Worm (Caenorhabditis elegans) whole organism, L4 larva: ENCODE measurements around the gene K02F3.12.

Experiments used
- F49E8.2 ChIP-seq: sonication (generic microtip); optimal IDR thresholded peaks from 2 replicates; lab custom pipeline; 2016; ENCODE audit warnings: missing compliant biosample characterization, mild to moderate bottlenecking, missing genetic modification characterization, borderline replicate concordance
- T20F7.1 ChIP-seq: fragments of 200-800 bp; sonication (Bioruptor generic); optimal IDR thresholded peaks from 2 replicates; lab custom pipeline; 2018; ENCODE audit warnings: mild to moderate bottlenecking, missing genetic modification characterization, missing compliant biosample characterization
- Y75B8A.6 ChIP-seq: fragments of 200-800 bp; sonication (Bioruptor generic); IDR thresholded peaks from 2 replicates; pipeline ENCODE4 v1.3.6; 2022; ENCODE audit warnings: missing genetic modification reagents, missing genetic modification characterization, missing compliant biosample characterization
- aha-1 ChIP-seq: fragments of 150-350 bp; peaks from one replicate; lab custom pipeline; 2014; ENCODE audit warnings: missing biosample characterization, missing genetic modification characterization
- attf-4 ChIP-seq: sonication (generic microtip); optimal IDR thresholded peaks from 3 replicates; lab custom pipeline; 2017; ENCODE audit warnings: missing biosample characterization, missing genetic modification characterization
- ceh-20 ChIP-seq: fragments of 200-800 bp; sonication (Bioruptor generic); IDR thresholded peaks from 2 replicates; pipeline ENCODE4 v1.3.6; 2022; ENCODE audit warnings: missing genetic modification reagents, missing genetic modification characterization, missing compliant biosample characterization
- ceh-28 ChIP-seq: fragments of 150-350 bp; optimal IDR thresholded peaks from 2 replicates; lab custom pipeline; 2014; ENCODE audit warnings: missing biosample characterization, missing genetic modification reagents, missing genetic modification characterization
- ceh-32 ChIP-seq: sonication (generic microtip); optimal IDR thresholded peaks from 2 replicates; lab custom pipeline; 2016; ENCODE audit warnings: mild to moderate bottlenecking, missing genetic modification characterization, missing compliant biosample characterization; ENCODE audit not compliant: poor library complexity
- ctbp-1 ChIP-seq: fragments of 200-800 bp; sonication (Bioruptor generic); IDR thresholded peaks from 2 replicates; pipeline ENCODE4 v1.3.6; 2022; ENCODE audit warnings: missing genetic modification reagents, missing genetic modification characterization, missing compliant biosample characterization
- daf-12 ChIP-seq: fragments of 150-350 bp; optimal IDR thresholded peaks from 2 replicates; lab custom pipeline; 2014; ENCODE audit warnings: missing biosample characterization, missing genetic modification reagents, missing genetic modification characterization
- daf-16 ChIP-seq, 3 experiments: sonication (generic microtip); optimal IDR thresholded peaks; 2 replicates each; lab custom pipeline; 2016 to 2017; ENCODE audit warnings: missing genetic modification characterization in 3 of 3, missing genetic modification reagents in 3 of 3, mild to moderate bottlenecking in 2 of 3, missing compliant biosample characterization in 2 of 3, missing biosample characterization in 1 of 3, moderate library complexity in 1 of 3
- dmd-6 ChIP-seq: fragments of 200-800 bp; sonication (Bioruptor generic); IDR thresholded peaks from 2 replicates; pipeline ENCODE4 v1.3.6; 2022; ENCODE audit warnings: missing genetic modification reagents, missing genetic modification characterization, missing compliant biosample characterization
- dpl-1 ChIP-seq: fragments of 150-350 bp; optimal IDR thresholded peaks from 2 replicates; lab custom pipeline; 2014; ENCODE audit warnings: missing biosample characterization, missing genetic modification reagents, missing genetic modification characterization
- dve-1 ChIP-seq: sonication (generic microtip); optimal IDR thresholded peaks from 2 replicates; lab custom pipeline; 2017; ENCODE audit warnings: antibody characterized with exemption, mild to moderate bottlenecking, missing genetic modification characterization, missing compliant biosample characterization; ENCODE audit not compliant: insufficient read depth
- egl-43 ChIP-seq: fragments of 200-800 bp; sonication (Bioruptor generic); IDR thresholded peaks from 2 replicates; pipeline ENCODE4 v1.3.6; 2022; ENCODE audit warnings: missing genetic modification reagents, missing genetic modification characterization, missing compliant biosample characterization
- fkh-10 ChIP-seq: fragments of 150-350 bp; optimal IDR thresholded peaks from 2 replicates; lab custom pipeline; 2014; ENCODE audit warnings: missing biosample characterization, missing genetic modification reagents, missing genetic modification characterization
- hif-1 ChIP-seq, 2 experiments: sonication (generic microtip); optimal IDR thresholded peaks; 2 replicates each; lab custom pipeline; 2016 to 2017; ENCODE audit warnings: missing compliant biosample characterization in 2 of 2, missing genetic modification characterization in 2 of 2, missing genetic modification reagents in 2 of 2, missing genotype in 2 of 2, mild to moderate bottlenecking in 1 of 2
- hlh-11 ChIP-seq: fragments of 200-800 bp; sonication (Bioruptor generic); optimal IDR thresholded peaks from 2 replicates; lab custom pipeline; 2018; ENCODE audit warnings: mild to moderate bottlenecking, missing genetic modification characterization, missing compliant biosample characterization
- hlh-30 ChIP-seq: sonication (generic microtip); optimal IDR thresholded peaks from 2 replicates; lab custom pipeline; 2017; ENCODE audit warnings: antibody characterized with exemption, mild to moderate bottlenecking, missing genetic modification characterization, missing compliant biosample characterization; ENCODE audit not compliant: insufficient read depth
- jun-1 ChIP-seq: fragments of 150-350 bp; optimal IDR thresholded peaks from 2 replicates; lab custom pipeline; 2014; ENCODE audit warnings: missing biosample characterization, missing genetic modification reagents, missing genetic modification characterization
- lin-1 ChIP-seq: fragments of 200-800 bp; sonication (Bioruptor generic); IDR thresholded peaks from 2 replicates; pipeline ENCODE4 v1.3.6; 2022; ENCODE audit warnings: missing genetic modification reagents, missing genetic modification characterization, missing compliant biosample characterization
- lin-38 ChIP-seq: fragments of 200-800 bp; sonication (Bioruptor generic); IDR thresholded peaks from 2 replicates; pipeline ENCODE4 v1.3.6; 2022; ENCODE audit warnings: missing genetic modification reagents, missing genetic modification characterization, missing compliant biosample characterization
- lsy-2 ChIP-seq, 2 experiments: fragments of 150-350 bp in 1 of 2; sonication (generic microtip) in 1 of 2; optimal IDR thresholded peaks; 2 replicates each; lab custom pipeline; 2014 to 2017; ENCODE audit warnings: missing biosample characterization in 2 of 2, missing genetic modification characterization in 2 of 2
- madf-9 ChIP-seq: fragments of 200-800 bp; sonication (Bioruptor generic); conservative IDR thresholded peaks from 2 replicates; pipeline ENCODE4 v1.3.6; 2022; ENCODE audit warnings: missing genetic modification reagents, missing genetic modification characterization, missing compliant biosample characterization
- mdl-1 ChIP-seq, 2 experiments: fragments of 150-350 bp in 1 of 2; sonication (generic microtip) in 1 of 2; optimal IDR thresholded peaks; 2 replicates each; lab custom pipeline; 2014 to 2017; ENCODE audit warnings: missing biosample characterization in 2 of 2, missing genetic modification characterization in 2 of 2
- mep-1 ChIP-seq: fragments of 150-350 bp; sonication (generic microtip); optimal IDR thresholded peaks from 3 replicates; lab custom pipeline; 2014; ENCODE audit warnings: missing biosample characterization, missing genetic modification characterization
- mes-2 ChIP-seq: sonication (generic microtip); optimal IDR thresholded peaks from 2 replicates; lab custom pipeline; 2016; ENCODE audit warnings: missing genotype, mild to moderate bottlenecking, missing genetic modification characterization, missing compliant biosample characterization; ENCODE audit not compliant: poor library complexity, severe bottlenecking
- mxl-3 ChIP-seq: fragments of 200-800 bp; sonication (Bioruptor generic); optimal IDR thresholded peaks from 2 replicates; lab custom pipeline; 2018; ENCODE audit warnings: mild to moderate bottlenecking, missing genetic modification characterization, missing compliant biosample characterization
- nhr-11 ChIP-seq: fragments of 150-350 bp; optimal IDR thresholded peaks from 2 replicates; lab custom pipeline; 2014; ENCODE audit warnings: missing biosample characterization, missing genetic modification characterization
- nhr-28 ChIP-seq: fragments of 150-350 bp; optimal IDR thresholded peaks from 2 replicates; lab custom pipeline; 2014; ENCODE audit warnings: missing biosample characterization, missing genetic modification characterization
- nhr-6 ChIP-seq: fragments of 150-350 bp; optimal IDR thresholded peaks from 2 replicates; lab custom pipeline; 2014; ENCODE audit warnings: missing biosample characterization, missing genetic modification characterization
- php-3 ChIP-seq: fragments of 200-800 bp; sonication (Bioruptor generic); IDR thresholded peaks from 2 replicates; pipeline ENCODE4 v1.3.6; 2022; ENCODE audit warnings: missing genetic modification reagents, missing genetic modification characterization, missing compliant biosample characterization
- pqm-1 ChIP-seq: sonication (generic microtip); optimal IDR thresholded peaks from 2 replicates; lab custom pipeline; 2017; ENCODE audit warnings: missing biosample characterization, missing genetic modification characterization
- rbr-2 ChIP-seq: sonication (generic microtip); optimal IDR thresholded peaks from 2 replicates; lab custom pipeline; 2016; ENCODE audit warnings: missing genotype, missing genetic modification characterization, missing compliant biosample characterization
- saeg-2 ChIP-seq: fragments of 200-800 bp; sonication (Bioruptor generic); IDR thresholded peaks from 2 replicates; pipeline ENCODE4 v1.3.6; 2022; ENCODE audit warnings: missing genetic modification reagents, missing genetic modification characterization, missing compliant biosample characterization
- set-16 ChIP-seq: fragments of 200-800 bp; sonication (Bioruptor generic); IDR thresholded peaks from 2 replicates; pipeline ENCODE4 v1.3.6; 2022; ENCODE audit warnings: missing genetic modification reagents, missing genetic modification characterization, missing compliant biosample characterization
- spr-1 ChIP-seq: sonication (generic microtip); optimal IDR thresholded peaks from 2 replicates; lab custom pipeline; 2016; ENCODE audit warnings: mild to moderate bottlenecking, missing genetic modification characterization, missing compliant biosample characterization
- zfp-2 ChIP-seq: sonication (generic microtip); optimal IDR thresholded peaks from 2 replicates; lab custom pipeline; 2016; ENCODE audit warnings: mild to moderate bottlenecking, missing genetic modification characterization, missing compliant biosample characterization
- ztf-11 ChIP-seq: fragments of 150-350 bp; optimal IDR thresholded peaks from 2 replicates; lab custom pipeline; 2014; ENCODE audit warnings: missing biosample characterization, missing genetic modification characterization
- ztf-7 ChIP-seq: fragments of 150-350 bp; optimal IDR thresholded peaks from 2 replicates; lab custom pipeline; 2014; ENCODE audit warnings: missing biosample characterization, missing genetic modification characterization

K02F3.12 gene

DNA sequence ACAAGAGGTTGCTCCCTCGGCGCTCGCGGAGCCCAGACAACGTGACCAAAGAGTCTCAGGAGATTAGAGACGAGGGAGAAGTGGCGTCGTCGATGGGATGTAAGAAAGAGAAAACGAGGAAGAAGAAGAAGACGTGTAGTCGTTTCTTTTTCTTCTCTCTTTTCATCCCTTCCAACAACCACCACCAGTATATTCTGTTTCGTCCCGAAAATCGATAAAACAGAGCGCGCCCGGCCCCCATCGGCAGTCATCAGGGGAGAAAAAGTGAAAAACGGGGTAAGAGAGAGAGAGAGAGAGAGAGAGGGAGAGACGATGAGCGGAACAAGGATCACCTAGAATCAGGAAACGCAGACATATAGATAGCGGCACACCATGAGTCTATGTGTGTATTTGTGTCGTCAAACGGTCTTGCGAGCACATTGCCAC is 31.5 kb downstream of the K02F3.12 start (continued):
- TF ChIP-seq fkh-10 (GFP tag; lab: Kevin White, UChicago), result peak; percentile 92
- peak; percentile 94 for TF ChIP-seq aha-1 (tag; lab: Kevin White, UChicago)
- peak in 1 of 2 experiments; percentile 65 for TF ChIP-seq hif-1 (tag; optimal IDR thresholded peaks at IDR 0.05; lab: Kevin White, UChicago)
- TF ChIP-seq mes-2 (tag; lab: Kevin White, UChicago), result peak; percentile 21
- 0 out of 2 replicates have a peak, but pooled peaks have one; percentile 40 for TF ChIP-seq php-3
- peak; percentile 11 for TF ChIP-seq pqm-1
- TF ChIP-seq F49E8.2 (tag; lab: Kevin White, UChicago), result no peak
- peak; percentile 88 for TF ChIP-seq rbr-2
- peak; percentile 80 for TF ChIP-seq hlh-11 (tag; lab: Kevin White, UChicago)
- TF ChIP-seq daf-12 (tag; lab: Kevin White, UChicago), result no peak
- peak; percentile 7 for TF ChIP-seq ztf-7 (tag; lab: Kevin White, UChicago)
- TF ChIP-seq ceh-32 (tag; lab: Kevin White, UChicago), result no peak
- no peak for TF ChIP-seq daf-16 (GFP tag; optimal IDR thresholded peaks at IDR 0.05; lab: Kevin White, UChicago)
- peak; percentile 69 for TF ChIP-seq daf-16 (tag; optimal IDR thresholded peaks at IDR 0.05; lab: Kevin White, UChicago)
- TF ChIP-seq spr-1, result peak; percentile 41
- TF ChIP-seq hlh-30 (tag; lab: Kevin White, UChicago), result peak; percentile 88
- TF ChIP-seq madf-9 (GFP tag; lab: Robert Waterston, UW), result peak; percentile 51; the same call in 1 of the 2 replicates
- TF ChIP-seq nhr-28 (tag; lab: Kevin White, UChicago), result peak; percentile 65
- TF ChIP-seq nhr-6 (tag; lab: Kevin White, UChicago), result no peak
- no peak for TF ChIP-seq attf-4 (tag; lab: Kevin White, UChicago)
- TF ChIP-seq mxl-3 (GFP tag; lab: Kevin White, UChicago), result peak; percentile 88
- peak; percentile 54 for TF ChIP-seq set-16
- TF ChIP-seq ztf-11, result no peak
- no peak for TF ChIP-seq lin-1 (GFP tag; lab: Robert Waterston, UW)
- TF ChIP-seq ceh-20, result peak; percentile 23; the same call in 1 of the 2 replicates
- TF ChIP-seq dmd-6 (GFP tag; lab: Robert Waterston, UW), result peak; percentile 77
- TF ChIP-seq T20F7.1 (GFP tag; lab: Kevin White, UChicago), result peak; percentile 61
- TF ChIP-seq ceh-28 (tag; lab: Kevin White, UChicago), result peak; percentile 84
- peak; percentile 50; the same call in 1 of the 2 replicates for TF ChIP-seq lin-38 (GFP tag; lab: Robert Waterston, UW)
- TF ChIP-seq lsy-2 (tag; optimal IDR thresholded peaks at IDR 0.05; lab: Kevin White, UChicago), result peak; percentile 60 to 77
- peak; percentile 83 for TF ChIP-seq mep-1 (tag; lab: Kevin White, UChicago)
- peak; percentile 60 for TF ChIP-seq nhr-11 (tag; lab: Kevin White, UChicago)
- TF ChIP-seq saeg-2, result no peak
- no peak for TF ChIP-seq zfp-2 (tag; lab: Kevin White, UChicago)
- peak; percentile 76 for TF ChIP-seq egl-43
- TF ChIP-seq ctbp-1 (GFP tag; lab: Robert Waterston, UW), result peak; percentile 78
- TF ChIP-seq dve-1 (tag; lab: Kevin White, UChicago), result peak; percentile 71
- no peak for TF ChIP-seq jun-1 (tag; lab: Kevin White, UChicago)
- TF ChIP-seq mdl-1 (tag; optimal IDR thresholded peaks at IDR 0.05; lab: Kevin White, UChicago), result peak; percentile 1 to 72
- peak; percentile 26 for TF ChIP-seq dpl-1 (GFP tag; lab: Kevin White, UChicago)
- TF ChIP-seq Y75B8A.6 (GFP tag; lab: Robert Waterston, UW), result no peak
